Worm (Caenorhabditis elegans): ENCODE results near the gene twk-43.

Gene twk-43

ce11 chrV:13364227-13364626, 18.1 kb downstream of the twk-43 start:
- no peak for TF ChIP-seq unc-62 (GFP tag; optimal IDR thresholded peaks at IDR 0.05)

- no peak for TF ChIP-seq unc-62 (GFP tag; optimal IDR thresholded peaks at IDR 0.05)
Measured at ce11 chrV:13366488-13366887, 20.4 kb downstream of the twk-43 start.

DNA sequence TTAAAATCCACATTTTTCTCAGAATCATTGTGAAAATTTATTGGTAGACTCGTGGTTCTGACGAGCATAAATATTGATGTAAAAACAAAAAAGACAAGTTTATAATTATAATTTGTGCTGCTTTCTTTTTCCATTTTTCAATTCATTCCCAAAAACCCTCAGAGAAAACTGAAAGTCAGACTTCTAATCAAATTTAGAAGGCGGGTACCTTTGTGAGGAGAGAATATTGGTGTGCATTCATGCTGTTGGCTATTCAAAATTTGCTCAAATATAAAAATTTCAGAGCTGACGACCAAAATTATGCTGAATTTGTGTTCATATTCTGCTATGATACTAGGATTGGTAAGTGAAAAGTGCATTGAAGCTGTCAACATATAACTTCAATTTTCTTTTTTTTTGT, 20.9 kb downstream of the twk-43 start, which contains the start of gene srx-125:
Gene srx-125 (plus strand): TSS at position 301 of the 400 bp plus-strand sequence.
- no peak for TF ChIP-seq unc-62 (GFP tag; optimal IDR thresholded peaks at IDR 0.05)

- no peak for TF ChIP-seq unc-62 (GFP tag; optimal IDR thresholded peaks at IDR 0.05)
Measured at ce11 chrV:13369663-13370062, 23.6 kb downstream of the twk-43 start.

ce11 chrV:13370265-13370664, 24.2 kb downstream of the twk-43 start:
- no peak for TF ChIP-seq unc-62 (GFP tag; optimal IDR thresholded peaks at IDR 0.05)

ce11 chrV:13371336-13371735, 25.3 kb downstream of the twk-43 start:
- no peak for TF ChIP-seq unc-62 (GFP tag; optimal IDR thresholded peaks at IDR 0.05)

- no peak for TF ChIP-seq unc-62 (GFP tag; optimal IDR thresholded peaks at IDR 0.05)
Measured at ce11 chrV:13372821-13373220, 26.7 kb downstream of the twk-43 start.

DNA sequence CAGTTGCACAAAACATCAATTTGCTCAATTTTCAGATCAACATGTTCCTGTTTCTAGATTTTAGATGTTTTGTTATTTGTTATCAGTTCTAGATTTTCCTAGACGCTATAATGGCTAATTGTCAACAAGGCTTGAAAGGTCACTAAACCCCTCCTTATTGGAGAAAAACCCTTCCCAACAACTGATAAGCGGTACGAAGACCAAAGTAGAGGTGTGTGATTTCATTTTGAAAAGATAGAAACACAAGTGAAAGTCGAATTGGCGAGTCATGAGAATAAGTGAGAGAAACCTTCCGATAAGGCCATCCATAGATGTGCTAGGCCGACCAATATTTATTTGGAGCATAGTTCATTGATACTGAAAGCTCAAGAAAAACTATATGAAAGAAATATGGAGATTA, 27.6 kb downstream of the twk-43 start:
- no peak for TF ChIP-seq unc-62 (GFP tag; optimal IDR thresholded peaks at IDR 0.05)

DNA sequence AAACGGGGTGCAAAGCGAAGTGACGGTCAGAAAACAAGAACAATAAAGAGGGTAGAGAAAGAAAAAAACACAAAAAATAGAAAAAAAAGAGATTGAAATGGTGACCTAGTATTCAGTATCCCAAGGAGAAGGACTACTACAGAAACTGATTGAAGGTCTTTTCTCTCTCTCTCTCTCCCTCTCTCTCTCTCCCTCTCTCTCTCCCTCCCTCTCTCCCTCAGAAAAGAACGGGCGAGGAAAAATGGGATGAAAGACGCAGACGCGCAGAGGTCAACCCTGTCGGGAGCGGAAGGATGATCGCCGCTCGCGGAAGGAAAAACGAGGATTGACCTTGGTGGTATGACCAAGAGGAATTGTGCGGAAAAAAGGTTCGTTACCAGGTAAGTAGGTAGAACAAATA, 28.5 kb downstream of the twk-43 start:
- no peak for TF ChIP-seq unc-62 (GFP tag; optimal IDR thresholded peaks at IDR 0.05)

ce11 chrV:13375861-13376260, 29.8 kb downstream of the twk-43 start:
- TF ChIP-seq unc-62 (GFP tag; optimal IDR thresholded peaks at IDR 0.05) = no peak

DNA sequence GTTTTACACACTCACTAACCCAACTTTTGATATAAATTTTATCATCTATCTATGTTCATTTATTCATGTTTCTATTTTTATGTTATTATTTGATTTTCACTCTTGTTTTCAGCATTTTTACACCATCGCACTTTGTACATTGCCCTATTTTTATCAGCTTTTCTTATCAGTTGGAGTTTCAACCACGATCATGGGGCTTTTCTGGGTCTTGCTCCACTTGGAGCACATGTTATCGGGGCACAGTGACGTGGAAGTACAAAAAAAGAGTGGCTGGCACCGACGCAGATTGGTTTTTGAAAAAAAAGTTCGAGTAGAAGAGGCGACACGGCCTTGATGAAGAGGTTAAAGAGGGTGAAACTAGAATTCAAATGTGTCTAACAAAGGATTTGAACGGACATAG, 31.1 kb downstream of the twk-43 start:
- no peak for TF ChIP-seq unc-62 (GFP tag; optimal IDR thresholded peaks at IDR 0.05)

- TF ChIP-seq unc-62 (GFP tag; optimal IDR thresholded peaks at IDR 0.05) = no peak
Measured at ce11 chrV:13380178-13380577, 34.1 kb downstream of the twk-43 start, which contains the start of gene ifbp-1. ifbp-1 (minus strand) TSS chrV:13380262.

- no peak for TF ChIP-seq unc-62 (GFP tag; optimal IDR thresholded peaks at IDR 0.05)
Measured at ce11 chrV:13380980-13381379, 34.9 kb downstream of the twk-43 start, which contains the start of gene cpz-2. cpz-2 (plus strand) TSS chrV:13381189.

- TF ChIP-seq unc-62 (GFP tag; optimal IDR thresholded peaks at IDR 0.05) = no peak
Measured at ce11 chrV:13385798-13386197, 39.7 kb downstream of the twk-43 start, which contains the start of gene gcy-34. gcy-34 (minus strand) TSS chrV:13385898.

DNA sequence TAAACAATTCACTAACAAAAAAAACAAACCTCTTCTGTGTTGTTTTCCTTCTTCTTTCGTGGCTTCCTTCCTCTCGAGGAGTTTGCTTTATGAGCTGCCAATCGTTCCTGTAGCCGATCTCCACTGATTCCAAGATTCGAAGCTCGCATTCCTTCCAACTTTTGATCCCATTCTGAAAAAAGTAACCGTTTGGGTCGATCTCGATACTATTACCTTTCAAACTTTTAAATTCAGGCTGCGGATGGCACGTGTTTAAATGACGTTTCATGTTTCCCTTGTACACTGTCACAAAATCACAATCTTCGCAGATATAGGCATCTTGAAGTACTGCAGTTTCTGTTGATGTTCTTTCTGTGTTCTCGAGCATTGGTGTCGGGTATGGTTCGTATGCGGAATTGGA, 41.4 kb downstream of the twk-43 start:
- TF ChIP-seq unc-62 (GFP tag; optimal IDR thresholded peaks at IDR 0.05) = no peak

DNA sequence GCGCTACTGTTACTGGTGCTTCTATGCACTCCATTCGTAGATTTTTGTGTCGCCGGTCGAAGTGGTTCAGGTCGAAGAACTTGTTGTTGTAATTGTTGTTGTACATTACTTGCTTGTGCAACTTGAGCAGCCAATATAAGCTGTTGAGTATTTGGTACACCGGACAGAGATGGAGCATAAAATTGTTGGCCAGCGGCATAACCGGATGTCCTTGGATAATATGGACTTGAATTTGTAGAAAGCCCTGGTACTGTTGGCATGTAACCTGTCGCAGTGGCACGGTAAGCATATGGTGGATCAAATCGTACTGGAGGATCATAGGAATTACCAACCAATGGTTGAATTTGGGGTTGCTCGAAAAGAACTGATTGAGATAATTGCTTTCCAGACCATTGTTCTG, 42.9 kb downstream of the twk-43 start:
- no peak for TF ChIP-seq unc-62 (GFP tag; optimal IDR thresholded peaks at IDR 0.05)

DNA sequence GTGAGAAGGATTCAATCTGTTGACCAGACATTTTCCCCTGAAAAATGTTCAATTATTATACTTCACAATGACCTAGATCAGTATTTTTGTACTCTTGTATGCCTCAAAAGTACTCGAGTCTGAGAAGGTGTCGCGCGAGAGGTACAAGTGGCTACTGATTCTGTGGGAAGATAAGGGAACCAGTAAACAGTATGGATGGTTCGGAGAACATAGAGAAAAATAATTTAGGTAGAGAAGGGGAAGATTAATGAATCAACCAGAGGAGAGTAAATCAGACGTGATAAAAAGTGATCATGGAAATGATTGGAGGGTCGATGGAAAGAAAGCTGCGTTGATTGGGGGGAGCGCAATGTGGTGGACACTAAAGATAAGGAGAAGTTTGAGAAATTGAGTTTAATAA, 43.4 kb downstream of the twk-43 start:
- TF ChIP-seq unc-62 (GFP tag; optimal IDR thresholded peaks at IDR 0.05) = no peak

- TF ChIP-seq unc-62 (GFP tag; optimal IDR thresholded peaks at IDR 0.05) = no peak
Measured at ce11 chrV:13390936-13391335, 44.9 kb downstream of the twk-43 start.

Measured in whole organism, dauer.